Worm (Caenorhabditis elegans) whole organism, L4 larva: ENCODE data around the gene F22E12.3.

Source experiments
- F26F4.8 ChIP-seq: fragments of 200-800 bp; sonication (Bioruptor generic); conservative IDR thresholded peaks from 2 replicates; pipeline ENCODE4 v1.3.6; 2022; ENCODE audit warnings: missing genetic modification characterization, missing compliant biosample characterization
- F49E8.2 ChIP-seq: sonication (generic microtip); optimal IDR thresholded peaks from 2 replicates; lab custom pipeline; 2016; ENCODE audit warnings: missing compliant biosample characterization, mild to moderate bottlenecking, missing genetic modification characterization, borderline replicate concordance
- ZK546.5 ChIP-seq, 2 experiments: sonication (generic microtip); optimal IDR thresholded peaks; 2 replicates each; lab custom pipeline; 2017; ENCODE audit warnings: missing biosample characterization in 2 of 2, missing genetic modification characterization in 2 of 2
- ama-1 ChIP-seq: fragments of 150-350 bp; optimal IDR thresholded peaks from 2 replicates; lab custom pipeline; 2014; ENCODE audit warnings: inconsistent platforms, mixed read lengths
- cey-2 ChIP-seq: sonication (generic microtip); optimal IDR thresholded peaks from 3 replicates; lab custom pipeline; 2017; ENCODE audit warnings: missing genetic modification characterization, mild to moderate bottlenecking, missing compliant biosample characterization, antibody characterized with exemption, borderline replicate concordance; ENCODE audit not compliant: insufficient read depth
- ctbp-1 ChIP-seq: fragments of 200-800 bp; sonication (Bioruptor generic); IDR thresholded peaks from 2 replicates; pipeline ENCODE4 v1.3.6; 2022; ENCODE audit warnings: missing genetic modification reagents, missing genetic modification characterization, missing compliant biosample characterization
- fkh-10 ChIP-seq: fragments of 150-350 bp; optimal IDR thresholded peaks from 2 replicates; lab custom pipeline; 2014; ENCODE audit warnings: missing biosample characterization, missing genetic modification reagents, missing genetic modification characterization
- hmg-1.1 ChIP-seq: fragments of 200-800 bp; sonication (Bioruptor generic); IDR thresholded peaks from 2 replicates; pipeline ENCODE4 v1.3.6; 2022; ENCODE audit warnings: missing genetic modification reagents, missing genetic modification characterization, missing compliant biosample characterization
- nhr-28 ChIP-seq: fragments of 150-350 bp; optimal IDR thresholded peaks from 2 replicates; lab custom pipeline; 2014; ENCODE audit warnings: missing biosample characterization, missing genetic modification characterization
- snpc-4 ChIP-seq: fragments of 150-350 bp; optimal IDR thresholded peaks from 2 replicates; lab custom pipeline; 2014; ENCODE audit warnings: missing biosample characterization, missing genetic modification characterization
- unc-130 ChIP-seq: sonication (generic microtip); optimal IDR thresholded peaks from 2 replicates; lab custom pipeline; 2016; ENCODE audit warnings: missing genetic modification reagents, missing genetic modification characterization, missing compliant biosample characterization
- zfp-2 ChIP-seq: sonication (generic microtip); optimal IDR thresholded peaks from 2 replicates; lab custom pipeline; 2016; ENCODE audit warnings: mild to moderate bottlenecking, missing genetic modification characterization, missing compliant biosample characterization

- no peak for TF ChIP-seq unc-130 (GFP tag; lab: Kevin White, UChicago)
- no peak for TF ChIP-seq F49E8.2 (tag; lab: Kevin White, UChicago)
- TF ChIP-seq F26F4.8 (GFP tag; lab: Robert Waterston, UW): no peak
- no peak for TF ChIP-seq zfp-2
- no peak for TF ChIP-seq ZK546.5 (tag; optimal IDR thresholded peaks at IDR 0.05; lab: Kevin White, UChicago)
- no peak for TF ChIP-seq ama-1 (lab: Kevin White, UChicago)
- TF ChIP-seq fkh-10 (GFP tag; lab: Kevin White, UChicago): no peak
- TF ChIP-seq snpc-4 (tag; lab: Kevin White, UChicago): no peak
- no peak for TF ChIP-seq ctbp-1
- TF ChIP-seq cey-2 (tag; lab: Kevin White, UChicago): no peak
- no peak for TF ChIP-seq nhr-28 (tag; lab: Kevin White, UChicago)
- TF ChIP-seq hmg-1.1 (GFP tag; lab: Robert Waterston, UW): no peak
These were observed 41.4 kb downstream of the F22E12.3 start, which contains the start of gene col-13 for ce11 chrV:10421802-10422201.
